Fruit fly (Drosophila melanogaster) whole organism, prepupa: ENCODE measurements around the gene CG42752.

Experiments used
- Blimp-1 ChIP-seq: fragments of 200-800 bp; sonication (Bioruptor generic); optimal IDR thresholded peaks from 3 replicates; lab custom pipeline; 2017; ENCODE audit warnings: missing biosample characterization, missing genetic modification characterization, mild to moderate bottlenecking, moderate library complexity, missing genetic modification reagents
- CG10631 ChIP-seq: fragments of 200-800 bp; sonication (Bioruptor generic); optimal IDR thresholded peaks from 2 replicates; lab custom pipeline; 2016; ENCODE audit warnings: missing biosample characterization, missing genetic modification characterization
- CG10669 ChIP-seq: fragments of 200-800 bp; sonication (Bioruptor generic); optimal IDR thresholded peaks from 3 replicates; lab custom pipeline; 2018; ENCODE audit warnings: missing biosample characterization, mild to moderate bottlenecking, missing genetic modification characterization, moderate library complexity
- CG11294 ChIP-seq: fragments of 200-800 bp; sonication (Bioruptor generic); IDR thresholded peaks from 2 replicates; pipeline ENCODE4 v1.3.6; 2022; ENCODE audit warnings: missing biosample characterization, missing genetic modification characterization
- CG11762 ChIP-seq: fragments of 200-800 bp; sonication (Bioruptor generic); optimal IDR thresholded peaks from 3 replicates; lab custom pipeline; 2016; ENCODE audit warnings: missing biosample characterization, missing genetic modification characterization; ENCODE audit not compliant: insufficient read depth
- CG11902 ChIP-seq: fragments of 200-800 bp; sonication (Bioruptor generic); optimal IDR thresholded peaks from 3 replicates; lab custom pipeline; 2016; ENCODE audit warnings: missing biosample characterization, missing genetic modification characterization
- CG15336 ChIP-seq: fragments of 200-800 bp; sonication (Bioruptor generic); IDR thresholded peaks from 2 replicates; pipeline ENCODE4 v1.3.6; 2022; ENCODE audit warnings: missing biosample characterization, missing genetic modification characterization
- CG1621 ChIP-seq: fragments of 200-800 bp; sonication (Bioruptor generic); optimal IDR thresholded peaks from 3 replicates; lab custom pipeline; 2018; ENCODE audit warnings: missing biosample characterization, mild to moderate bottlenecking, missing genetic modification characterization
- CG16779 ChIP-seq: fragments of 200-800 bp; sonication (Bioruptor generic); optimal IDR thresholded peaks from 3 replicates; lab custom pipeline; 2017; ENCODE audit warnings: missing biosample characterization, mild to moderate bottlenecking, missing genetic modification characterization
- CG31627 ChIP-seq: fragments of 200-800 bp; sonication (Bioruptor generic); optimal IDR thresholded peaks from 3 replicates; lab custom pipeline; 2016; ENCODE audit warnings: missing biosample characterization, missing genetic modification characterization
- CG32006 ChIP-seq: fragments of 200-800 bp; sonication (Bioruptor generic); optimal IDR thresholded peaks from 3 replicates; lab custom pipeline; 2017; ENCODE audit warnings: missing biosample characterization, mild to moderate bottlenecking, missing genetic modification characterization
- CG3919 ChIP-seq: fragments of 200-800 bp; sonication (Bioruptor generic); optimal IDR thresholded peaks from 3 replicates; lab custom pipeline; 2016; ENCODE audit warnings: missing biosample characterization, missing genetic modification characterization
- CG4318 ChIP-seq: fragments of 200-800 bp; sonication (Bioruptor generic); optimal IDR thresholded peaks from 3 replicates; lab custom pipeline; 2017; ENCODE audit warnings: missing biosample characterization, mild to moderate bottlenecking, missing genetic modification characterization
- CG6276 ChIP-seq: fragments of 200-800 bp; sonication (Bioruptor generic); optimal IDR thresholded peaks from 2 replicates; lab custom pipeline; 2017; ENCODE audit warnings: missing biosample characterization, mild to moderate bottlenecking, missing genetic modification characterization
- CG6792 ChIP-seq: fragments of 200-800 bp; sonication (Bioruptor generic); optimal IDR thresholded peaks from 3 replicates; lab custom pipeline; 2016; ENCODE audit warnings: missing biosample characterization, missing genetic modification characterization
- CG6808 ChIP-seq: fragments of 200-800 bp; sonication (Bioruptor generic); optimal IDR thresholded peaks from 3 replicates; lab custom pipeline; 2017; ENCODE audit warnings: missing biosample characterization, missing genetic modification characterization, mild to moderate bottlenecking, moderate library complexity, missing genetic modification reagents
- CG6854 ChIP-seq: fragments of 200-800 bp; sonication (Bioruptor generic); optimal IDR thresholded peaks from 2 replicates; lab custom pipeline; 2017; ENCODE audit warnings: missing biosample characterization, mild to moderate bottlenecking, missing genetic modification characterization
- CG7368 ChIP-seq: fragments of 200-800 bp; sonication (Bioruptor generic); optimal IDR thresholded peaks from 3 replicates; lab custom pipeline; 2016; ENCODE audit warnings: missing biosample characterization, missing genetic modification characterization
- CG8119 ChIP-seq: fragments of 200-800 bp; sonication (Bioruptor generic); IDR thresholded peaks from 3 replicates; pipeline ENCODE4 v1.3.6; 2022; ENCODE audit warnings: missing biosample characterization, missing genetic modification characterization
- CG8319 ChIP-seq: fragments of 200-800 bp; sonication (Bioruptor generic); optimal IDR thresholded peaks from 3 replicates; lab custom pipeline; 2016; ENCODE audit warnings: missing biosample characterization, missing genetic modification characterization
- CG8632 ChIP-seq: fragments of 200-800 bp; sonication (Bioruptor generic); optimal IDR thresholded peaks from 3 replicates; lab custom pipeline; 2016; ENCODE audit warnings: missing biosample characterization, missing genetic modification characterization
- CG9139 ChIP-seq: fragments of 200-800 bp; sonication (Bioruptor generic); optimal IDR thresholded peaks from 3 replicates; lab custom pipeline; 2017; ENCODE audit warnings: missing biosample characterization, mild to moderate bottlenecking, missing genetic modification characterization
- Eip93F ChIP-seq: fragments of 200-800 bp; sonication (Bioruptor generic); optimal IDR thresholded peaks from 2 replicates; lab custom pipeline; 2016; ENCODE audit warnings: missing biosample characterization, mild to moderate bottlenecking, missing genetic modification characterization
- Ets21C ChIP-seq: fragments of 200-800 bp; sonication (Bioruptor generic); optimal IDR thresholded peaks from 3 replicates; lab custom pipeline; 2016; ENCODE audit warnings: missing biosample characterization, missing genetic modification characterization
- Ets96B ChIP-seq: fragments of 200-800 bp; optimal IDR thresholded peaks from 2 replicates; lab custom pipeline; 2019; ENCODE audit warnings: missing biosample characterization, mild to moderate bottlenecking, missing genetic modification characterization, moderate library complexity
- Gug ChIP-seq: fragments of 200-800 bp; sonication (Bioruptor generic); IDR thresholded peaks from 2 replicates; pipeline ENCODE4 v1.3.6; 2022; ENCODE audit warnings: missing biosample characterization, missing genetic modification characterization
- Hr38 ChIP-seq: sonication (Bioruptor generic); optimal IDR thresholded peaks from 2 replicates; lab custom pipeline; 2016; ENCODE audit warnings: missing biosample characterization, missing genetic modification characterization
- Hr39 ChIP-seq: fragments of 200-800 bp; sonication (Bioruptor generic); optimal IDR thresholded peaks from 2 replicates; lab custom pipeline; 2016; ENCODE audit warnings: missing biosample characterization, missing genetic modification characterization
- Lpt ChIP-seq: fragments of 200-800 bp; sonication (Bioruptor generic); optimal IDR thresholded peaks from 3 replicates; lab custom pipeline; 2016; ENCODE audit warnings: missing biosample characterization, missing genetic modification characterization
- Met ChIP-seq: fragments of 200-800 bp; sonication (Bioruptor generic); optimal IDR thresholded peaks from 3 replicates; lab custom pipeline; 2016; ENCODE audit warnings: missing biosample characterization, missing genetic modification characterization
- OdsH ChIP-seq: fragments of 200-800 bp; sonication (Bioruptor generic); optimal IDR thresholded peaks from 3 replicates; lab custom pipeline; 2016; ENCODE audit warnings: missing biosample characterization, missing genetic modification characterization
- Smox ChIP-seq: fragments of 200-800 bp; sonication (Bioruptor generic); optimal IDR thresholded peaks from 3 replicates; lab custom pipeline; 2016; ENCODE audit warnings: missing biosample characterization, missing genetic modification characterization
- Sox102F ChIP-seq: fragments of 200-800 bp; sonication (Bioruptor generic); optimal IDR thresholded peaks from 2 replicates; lab custom pipeline; 2016; ENCODE audit warnings: missing biosample characterization, mild to moderate bottlenecking, missing genetic modification characterization
- Sox14 ChIP-seq: fragments of 200-800 bp; sonication (Bioruptor generic); optimal IDR thresholded peaks from 3 replicates; lab custom pipeline; 2016; ENCODE audit warnings: missing biosample characterization, missing genetic modification characterization
- Sox15 ChIP-seq: fragments of 200-800 bp; sonication (Bioruptor generic); optimal IDR thresholded peaks from 3 replicates; lab custom pipeline; 2016; ENCODE audit warnings: missing biosample characterization, missing genetic modification characterization
- achi ChIP-seq: fragments of 200-800 bp; sonication (Bioruptor generic); optimal IDR thresholded peaks from 3 replicates; lab custom pipeline; 2016; ENCODE audit warnings: missing biosample characterization, missing genetic modification characterization
- acj6 ChIP-seq: fragments of 200-800 bp; sonication (Bioruptor generic); optimal IDR thresholded peaks from 3 replicates; lab custom pipeline; 2016; ENCODE audit warnings: missing biosample characterization, missing genetic modification characterization
- cyc ChIP-seq: fragments of 200-800 bp; sonication (Bioruptor generic); optimal IDR thresholded peaks from 3 replicates; lab custom pipeline; 2016; ENCODE audit warnings: missing biosample characterization, missing genetic modification characterization
- dac ChIP-seq: fragments of 200-800 bp; sonication (Bioruptor generic); optimal IDR thresholded peaks from 2 replicates; lab custom pipeline; 2017; ENCODE audit warnings: missing biosample characterization, mild to moderate bottlenecking, missing genetic modification characterization
- eg ChIP-seq: fragments of 200-800 bp; sonication (Bioruptor generic); IDR thresholded peaks from 3 replicates; pipeline ENCODE4 v1.3.6; 2022; ENCODE audit warnings: missing biosample characterization, missing genetic modification characterization
- esn ChIP-seq: fragments of 200-800 bp; sonication (Bioruptor generic); optimal IDR thresholded peaks from 2 replicates; lab custom pipeline; 2016; ENCODE audit warnings: missing biosample characterization, mild to moderate bottlenecking, missing genetic modification characterization, moderate library complexity
- fd59A ChIP-seq: fragments of 200-800 bp; sonication (Bioruptor generic); optimal IDR thresholded peaks from 2 replicates; lab custom pipeline; 2017; ENCODE audit warnings: missing biosample characterization, mild to moderate bottlenecking, missing genetic modification characterization, missing genetic modification reagents
- fd85E ChIP-seq: fragments of 200-800 bp; sonication (Bioruptor generic); optimal IDR thresholded peaks from 3 replicates; lab custom pipeline; 2016; ENCODE audit warnings: missing biosample characterization, missing genetic modification characterization
- fkh ChIP-seq: fragments of 200-800 bp; sonication (Bioruptor generic); optimal IDR thresholded peaks from 3 replicates; lab custom pipeline; 2017; ENCODE audit warnings: missing biosample characterization, mild to moderate bottlenecking, missing genetic modification characterization, moderate library complexity
- net ChIP-seq: fragments of 200-800 bp; sonication (Bioruptor generic); optimal IDR thresholded peaks from 3 replicates; lab custom pipeline; 2016; ENCODE audit warnings: missing biosample characterization, missing genetic modification characterization
- pdm3 ChIP-seq: fragments of 200-800 bp; sonication (Bioruptor generic); optimal IDR thresholded peaks from 3 replicates; lab custom pipeline; 2016; ENCODE audit warnings: missing biosample characterization, missing genetic modification characterization
- salr ChIP-seq, 2 experiments: fragments of 200-800 bp; sonication (Bioruptor generic); optimal IDR thresholded peaks; 3 replicates each; lab custom pipeline; 2016 to 2018; ENCODE audit warnings: missing biosample characterization in 2 of 2, missing genetic modification characterization in 2 of 2, mild to moderate bottlenecking in 1 of 2
- ss ChIP-seq, 2 experiments: fragments of 200-800 bp; sonication (Bioruptor generic); optimal IDR thresholded peaks; 2 replicates in 1 of 2; 3 replicates in 1 of 2; lab custom pipeline; 2017 to 2018; ENCODE audit warnings: mild to moderate bottlenecking in 2 of 2, missing biosample characterization in 2 of 2, missing genetic modification characterization in 2 of 2, moderate library complexity in 1 of 2
- svp ChIP-seq: fragments of 200-800 bp; sonication (Bioruptor generic); peaks from one replicate; lab custom pipeline; 2016; ENCODE audit warnings: missing biosample characterization, missing genetic modification characterization
- topi ChIP-seq: fragments of 200-800 bp; sonication (Bioruptor generic); optimal IDR thresholded peaks from 3 replicates; lab custom pipeline; 2016; ENCODE audit warnings: missing biosample characterization, missing genetic modification characterization
- vri ChIP-seq: fragments of 200-800 bp; sonication (Bioruptor generic); optimal IDR thresholded peaks from 3 replicates; lab custom pipeline; 2016; ENCODE audit warnings: missing biosample characterization, mild to moderate bottlenecking, missing genetic modification characterization

CG42752 gene

DNA sequence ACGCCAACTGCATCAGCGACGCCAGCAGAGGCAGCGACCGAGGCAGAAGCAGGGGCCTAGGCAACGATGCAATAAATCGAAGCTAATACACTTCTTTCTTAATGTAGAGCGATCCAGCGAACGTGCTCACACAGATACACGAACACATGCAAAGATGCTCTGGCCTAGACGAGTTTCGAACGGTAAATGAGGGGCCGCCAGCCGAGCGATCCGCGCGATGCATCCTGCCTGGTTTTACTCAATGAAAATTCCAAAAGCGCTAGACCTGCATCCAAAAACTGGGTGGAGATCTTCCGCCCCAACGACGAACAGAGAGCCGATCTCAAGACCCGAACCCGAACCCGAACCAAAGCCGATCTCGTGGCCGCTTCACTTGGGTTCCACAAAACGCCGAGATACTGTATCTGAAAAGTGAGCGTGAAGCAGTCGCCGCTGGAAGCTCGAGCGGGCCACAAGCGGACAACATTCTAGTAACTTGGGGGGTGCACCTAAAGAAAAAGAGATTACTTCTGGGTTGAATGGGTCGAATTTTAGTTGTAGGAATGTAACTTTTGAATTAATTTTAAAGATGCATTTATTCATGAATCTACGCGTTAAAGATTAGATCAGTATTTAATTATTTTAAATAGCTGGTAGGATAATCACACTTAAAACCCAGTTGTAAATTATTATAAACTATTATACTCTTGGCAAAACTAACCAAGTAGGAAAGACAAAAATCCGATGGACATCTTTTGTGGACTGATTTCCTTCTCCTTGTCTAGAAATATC is 7.0 kb downstream of the CG42752 start:
- TF ChIP-seq Sox14, result no peak
- TF ChIP-seq CG16779, result peak; percentile 2
- TF ChIP-seq Sox102F (GFP tag; lab: Kevin White, UChicago), result peak; percentile 6
- TF ChIP-seq CG8632, result no peak
- no peak for TF ChIP-seq CG11902
- no peak for TF ChIP-seq fd59A (GFP tag; lab: Kevin White, UChicago)
- TF ChIP-seq CG10669, result no peak
- no peak for TF ChIP-seq fd85E
- no peak for TF ChIP-seq Blimp-1 (GFP tag; lab: Kevin White, UChicago)
- TF ChIP-seq CG6808, result peak; percentile 37
- no peak for TF ChIP-seq CG6276 (GFP tag; lab: Kevin White, UChicago)
- TF ChIP-seq CG15336 (GFP tag; lab: Robert Waterston, UW), result no peak; the same call in 1 of the 2 replicates
- peak; percentile 25 for TF ChIP-seq Smox (GFP tag; lab: Kevin White, UChicago)
- no peak for TF ChIP-seq vri (GFP tag; lab: Kevin White, UChicago)
- no peak for TF ChIP-seq salr (GFP tag; optimal IDR thresholded peaks at IDR 0.05; lab: Kevin White, UChicago)
- TF ChIP-seq acj6 (GFP tag; lab: Kevin White, UChicago), result no peak
- TF ChIP-seq Ets96B, result no peak
- TF ChIP-seq CG9139, result no peak
- no peak for TF ChIP-seq cyc
- peak; percentile 4 for TF ChIP-seq CG7368 (GFP tag; lab: Kevin White, UChicago)
- TF ChIP-seq ss (GFP tag; optimal IDR thresholded peaks at IDR 0.05; lab: Kevin White, UChicago), result peak; percentile 38 to 56
- TF ChIP-seq CG8319 (GFP tag; lab: Kevin White, UChicago), result no peak
- no peak for TF ChIP-seq CG6854
- TF ChIP-seq CG4318, result no peak
- TF ChIP-seq CG32006 (GFP tag; lab: Kevin White, UChicago), result peak; percentile 49
- TF ChIP-seq CG11294 (GFP tag; lab: Robert Waterston, UW), result no peak
- TF ChIP-seq Ets21C, result no peak
- peak; percentile 40; the same call in 1 of the 3 replicates for TF ChIP-seq eg (GFP tag; lab: Robert Waterston, UW)
- TF ChIP-seq Hr38 (GFP tag; lab: Kevin White, UChicago), result no peak
- no peak for TF ChIP-seq Lpt (GFP tag; lab: Kevin White, UChicago)
- TF ChIP-seq dac, result no peak
- peak; percentile 33 for TF ChIP-seq topi (GFP tag; lab: Kevin White, UChicago)
- TF ChIP-seq CG3919 (GFP tag; lab: Kevin White, UChicago), result peak; percentile 42
- no peak for TF ChIP-seq CG6792 (GFP tag; lab: Kevin White, UChicago)
- TF ChIP-seq CG8119 (GFP tag; lab: Robert Waterston, UW), result no peak
- TF ChIP-seq achi (GFP tag; lab: Kevin White, UChicago), result no peak
- no peak for TF ChIP-seq CG11762 (GFP tag; lab: Kevin White, UChicago)
- TF ChIP-seq Met (GFP tag; lab: Kevin White, UChicago), result no peak
- no peak for TF ChIP-seq Hr39 (GFP tag; lab: Kevin White, UChicago)
- no peak for TF ChIP-seq Gug (GFP tag; lab: Robert Waterston, UW)
- TF ChIP-seq OdsH (GFP tag; lab: Kevin White, UChicago), result peak; percentile 27
- no peak for TF ChIP-seq CG31627 (GFP tag; lab: Kevin White, UChicago)
- no peak for TF ChIP-seq fkh
- TF ChIP-seq svp (GFP tag; lab: Kevin White, UChicago), result peak; percentile 77
- TF ChIP-seq CG1621 (tag; lab: Kevin White, UChicago), result peak; percentile 31
- TF ChIP-seq Sox15 (GFP tag; lab: Kevin White, UChicago), result no peak
- peak; percentile 12 for TF ChIP-seq esn
- no peak for TF ChIP-seq pdm3
- TF ChIP-seq CG10631 (GFP tag; lab: Kevin White, UChicago), result no peak
- TF ChIP-seq Eip93F (GFP tag; lab: Kevin White, UChicago), result no peak
- peak; percentile 12 for TF ChIP-seq net (GFP tag; lab: Kevin White, UChicago)
